Worm (Caenorhabditis elegans): ENCODE measurements around the gene nhl-2.

DNA sequence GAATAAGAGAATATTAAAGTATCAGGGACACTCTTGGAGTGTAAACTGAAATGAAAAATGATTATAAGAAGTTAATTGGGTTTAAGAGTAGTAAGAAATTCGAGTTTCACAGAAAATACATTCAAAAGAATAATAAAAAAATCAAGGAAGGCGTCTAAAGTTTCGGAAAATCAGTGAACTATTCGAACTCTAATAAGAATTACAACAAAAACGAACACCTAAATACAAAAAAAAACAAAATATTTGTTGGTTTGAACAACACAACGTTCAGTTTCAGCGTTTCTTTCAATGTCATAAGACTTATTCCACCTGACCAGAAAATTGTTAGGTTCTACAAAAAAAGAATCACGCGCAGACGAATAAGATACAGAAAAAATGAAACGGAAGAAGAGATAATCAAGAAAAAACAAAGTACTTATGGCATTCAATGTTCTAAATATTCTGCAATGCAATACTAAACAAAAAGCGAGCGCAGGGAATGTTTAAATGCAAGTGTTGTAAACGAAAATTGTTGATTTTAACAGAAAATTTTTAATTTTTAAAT is at the start of gene nhl-2:
- TF ChIP-seq ceh-36 (tag; optimal IDR thresholded peaks at IDR 0.05): no peak
- TF ChIP-seq pes-1 (GFP tag; IDR thresholded peaks at IDR 0.05): no peak
- no peak for TF ChIP-seq ama-1 (optimal IDR thresholded peaks at IDR 0.05)
- no peak for TF ChIP-seq B0310.2 (tag; optimal IDR thresholded peaks at IDR 0.05)
